Fruit fly (Drosophila melanogaster): ENCODE measurements around the gene Obp83b.

The Obp83b gene

dm6 chr3R:6008202-6009062, 31.8 kb upstream of the Obp83b start, which contains the start of gene Rm62 (continued):
- no peak for TF ChIP-seq CG10147 (GFP tag; optimal IDR thresholded peaks at IDR 0.05)
- no peak for TF ChIP-seq CG42726 (GFP tag; IDR thresholded peaks at IDR 0.05; ENCODE audit: partially characterized antibody)
- TF ChIP-seq insv (GFP tag; optimal IDR thresholded peaks at IDR 0.05), result no peak
- TF ChIP-seq knrl (GFP tag; IDR thresholded peaks at IDR 0.05; ENCODE audit: partially characterized antibody), result peak; percentile 54; the same call in 2 of the 3 replicates
- TF ChIP-seq C15 (GFP tag; IDR thresholded peaks at IDR 0.05), result no peak
- TF ChIP-seq kah (GFP tag; optimal IDR thresholded peaks at IDR 0.05), result peak; percentile 18
- no peak for TF ChIP-seq HLH54F (GFP tag; optimal IDR thresholded peaks at IDR 0.05)
- TF ChIP-seq CG12155 (GFP tag; optimal IDR thresholded peaks at IDR 0.05), result no peak
- peak; percentile 66 for TF ChIP-seq CG2116 (GFP tag; optimal IDR thresholded peaks at IDR 0.05)
- peak; percentile 14 for TF ChIP-seq CG2875 (GFP tag; optimal IDR thresholded peaks at IDR 0.05)
- TF ChIP-seq sr (GFP tag; IDR thresholded peaks at IDR 0.05), result peak; percentile 67; the same call in 1 of the 3 replicates
- TF ChIP-seq dmrt99B (tag; optimal IDR thresholded peaks at IDR 0.05), result no peak
- TF ChIP-seq CG11695 (GFP tag; IDR thresholded peaks at IDR 0.05), result peak; percentile 36; the same call in 1 of the 3 replicates
- TF ChIP-seq CG12236 (GFP tag; optimal IDR thresholded peaks at IDR 0.05), result no peak
- TF ChIP-seq CG3847 (GFP tag; IDR thresholded peaks at IDR 0.05), result 0 out of 2 replicates have a peak, but pooled peaks have one; percentile 43
- peak; percentile 1 for TF ChIP-seq CG14710 (tag; optimal IDR thresholded peaks at IDR 0.05)
- no peak for TF ChIP-seq CG12744 (GFP tag; optimal IDR thresholded peaks at IDR 0.05)
- no peak for TF ChIP-seq CG12299 (tag; optimal IDR thresholded peaks at IDR 0.05)
- no peak for TF ChIP-seq CG4282 (GFP tag; optimal IDR thresholded peaks at IDR 0.05)
- no peak for TF ChIP-seq CG3995 (GFP tag; optimal IDR thresholded peaks at IDR 0.05)
- peak; percentile 13 for TF ChIP-seq CG4617 (GFP tag; optimal IDR thresholded peaks at IDR 0.05; ENCODE audit: borderline replicate concordance)
- TF ChIP-seq CG1792 (GFP tag; optimal IDR thresholded peaks at IDR 0.05), result no peak
- TF ChIP-seq schlank (tag; optimal IDR thresholded peaks at IDR 0.05), result no peak
- TF ChIP-seq CG17186 (GFP tag; optimal IDR thresholded peaks at IDR 0.05), result peak; percentile 57
- TF ChIP-seq CG17912 (GFP tag; optimal IDR thresholded peaks at IDR 0.05), result peak; percentile 31
- peak; percentile 37 for TF ChIP-seq HHEX (GFP tag; optimal IDR thresholded peaks at IDR 0.05)
- peak; percentile 53 for TF ChIP-seq dm (GFP tag; optimal IDR thresholded peaks at IDR 0.05)
- no peak for TF ChIP-seq CG17802 (tag; optimal IDR thresholded peaks at IDR 0.05)
- no peak for TF ChIP-seq Kr (GFP tag; optimal IDR thresholded peaks at IDR 0.05)
- no peak for TF ChIP-seq Max (GFP tag; optimal IDR thresholded peaks at IDR 0.05)
- peak; percentile 66; the same call in 1 of the 2 replicates for TF ChIP-seq bbx (GFP tag; IDR thresholded peaks at IDR 0.05; ENCODE audit: partially characterized antibody)
- no peak for TF ChIP-seq slou (GFP tag; optimal IDR thresholded peaks at IDR 0.05)
- no peak for TF ChIP-seq toy (GFP tag; IDR thresholded peaks at IDR 0.05)
- no peak for TF ChIP-seq lbe (GFP tag; optimal IDR thresholded peaks at IDR 0.05)
- no peak for TF ChIP-seq wdn (GFP tag; IDR thresholded peaks at IDR 0.05)
- TF ChIP-seq CG18599 (GFP tag; optimal IDR thresholded peaks at IDR 0.05), result no peak
- TF ChIP-seq Dfd (GFP tag; optimal IDR thresholded peaks at IDR 0.05), result no peak
- TF ChIP-seq ato (GFP tag; IDR thresholded peaks at IDR 0.05; ENCODE audit: partially characterized antibody), result 0 out of 2 replicates have a peak, but pooled peaks have one; percentile 45
- TF ChIP-seq oc (tag; optimal IDR thresholded peaks at IDR 0.05), result peak; percentile 60
- no peak for TF ChIP-seq Fer2 (tag; optimal IDR thresholded peaks at IDR 0.05)
- TF ChIP-seq her (GFP tag; optimal IDR thresholded peaks at IDR 0.05), result no peak
- no peak for TF ChIP-seq sqz (GFP tag; optimal IDR thresholded peaks at IDR 0.05)
- peak; percentile 25 for TF ChIP-seq lilli (GFP tag; optimal IDR thresholded peaks at IDR 0.05)
- TF ChIP-seq Bdp1 (GFP tag; optimal IDR thresholded peaks at IDR 0.05), result no peak
- TF ChIP-seq zen2 (GFP tag; IDR thresholded peaks at IDR 0.05; ENCODE audit: partially characterized antibody), result no peak
- TF ChIP-seq Med (GFP tag), result peak; percentile 90
- TF ChIP-seq wor (GFP tag; IDR thresholded peaks at IDR 0.05), result no peak
- TF ChIP-seq CG6854 (GFP tag; optimal IDR thresholded peaks at IDR 0.05), result peak; percentile 66

Data from whole organism, embryonic.